Fruit fly (Drosophila melanogaster): ENCODE measurements around the gene CG46310.

- TF ChIP-seq CG10669 (GFP tag; optimal IDR thresholded peaks at IDR 0.05) (no peak), dac (GFP tag; optimal IDR thresholded peaks at IDR 0.05) (no peak), Eip93F (GFP tag; optimal IDR thresholded peaks at IDR 0.05) (no peak)
Measured at dm6 chr3R:23192984-23193383, 19.3 kb downstream of the CG46310 start.
